Worm (Caenorhabditis elegans): ENCODE measurements around the gene arrd-1.

The arrd-1 gene

ce11 chrII:674116-674515 lies 46.8 kb downstream of the arrd-1 start, which contains the start of gene Y39F10C.3:
TSS of gene Y39F10C.3 (plus strand) at chrII:674416.
- TF ChIP-seq lsy-12 (tag; optimal IDR thresholded peaks at IDR 0.05) (no peak), lin-39 (tag; optimal IDR thresholded peaks at IDR 0.05) (no peak), nhr-76 (tag; optimal IDR thresholded peaks at IDR 0.05) (no peak), unc-62 (GFP tag; optimal IDR thresholded peaks at IDR 0.05) (no peak), unc-39 (tag; optimal IDR thresholded peaks at IDR 0.05) (no peak), egl-5 (tag; optimal IDR thresholded peaks at IDR 0.05) (no peak), ama-1 (optimal IDR thresholded peaks at IDR 0.05) (no peak), ceh-28 (tag; optimal IDR thresholded peaks at IDR 0.05) (no peak), ceh-16 (tag; optimal IDR thresholded peaks at IDR 0.05) (no peak), nhr-28 (tag; optimal IDR thresholded peaks at IDR 0.05) (no peak), nhr-77 (tag; optimal IDR thresholded peaks at IDR 0.05) (no peak), eor-1 (tag; optimal IDR thresholded peaks at IDR 0.05) (no peak), nhr-237 (tag; optimal IDR thresholded peaks at IDR 0.05) (no peak), nhr-67 (tag; optimal IDR thresholded peaks at IDR 0.05) (no peak), tbx-2 (tag; optimal IDR thresholded peaks at IDR 0.05) (no peak), lin-15B (tag; optimal IDR thresholded peaks at IDR 0.05) (no peak), hmg-11 (tag; optimal IDR thresholded peaks at IDR 0.05) (no peak), ztf-4 (tag; optimal IDR thresholded peaks at IDR 0.05) (no peak), ceh-82 (tag; optimal IDR thresholded peaks at IDR 0.05) (no peak)

- TF ChIP-seq mml-1 (tag; optimal IDR thresholded peaks at IDR 0.05) = no peak
- TF ChIP-seq elt-2 (tag; optimal IDR thresholded peaks at IDR 0.05) = no peak
- no peak for TF ChIP-seq ZK546.5 (tag; optimal IDR thresholded peaks at IDR 0.05)
- no peak for TF ChIP-seq nhr-67 (tag; optimal IDR thresholded peaks at IDR 0.05)
These were observed 48.0 kb downstream of the arrd-1 start, which contains the start of gene Y39F10C.1 for ce11 chrII:675303-675702. TSS of gene Y39F10C.1 (plus strand) at chrII:675603.

- TF ChIP-seq nhr-76 (tag; optimal IDR thresholded peaks at IDR 0.05) (no peak), nhr-237 (tag; optimal IDR thresholded peaks at IDR 0.05) (no peak), fkh-10 (GFP tag; optimal IDR thresholded peaks at IDR 0.05) (no peak), ceh-16 (tag; optimal IDR thresholded peaks at IDR 0.05) (no peak), pha-4 (tag; optimal IDR thresholded peaks at IDR 0.05) (no peak), pqm-1 (tag; optimal IDR thresholded peaks at IDR 0.05) (no peak), aly-2 (tag; optimal IDR thresholded peaks at IDR 0.05) (no peak), ZK546.5 (tag; optimal IDR thresholded peaks at IDR 0.05) (no peak), snpc-4 (tag; optimal IDR thresholded peaks at IDR 0.05) (no peak), nhr-23 (tag; optimal IDR thresholded peaks at IDR 0.05) (no peak), R02D3.7 (tag; optimal IDR thresholded peaks at IDR 0.05) (no peak), nhr-25 (tag; optimal IDR thresholded peaks at IDR 0.05) (no peak), elt-1 (tag; optimal IDR thresholded peaks at IDR 0.05) (no peak), ceh-9 (tag; optimal IDR thresholded peaks at IDR 0.05) (no peak), nhr-12 (tag; optimal IDR thresholded peaks at IDR 0.05) (no peak), nhr-11 (tag; optimal IDR thresholded peaks at IDR 0.05) (no peak), elt-2 (tag; optimal IDR thresholded peaks at IDR 0.05) (no peak), zag-1 (tag; optimal IDR thresholded peaks at IDR 0.05) (no peak), fos-1 (tag; optimal IDR thresholded peaks at IDR 0.05) (no peak), tbx-2 (tag; optimal IDR thresholded peaks at IDR 0.05) (no peak)
These were observed 48.5 kb downstream of the arrd-1 start for ce11 chrII:675822-676221.

All from whole organism, L3 larva.